Fruit fly (Drosophila melanogaster): ENCODE data around the gene Ddx56.

Ddx56 gene

DNA sequence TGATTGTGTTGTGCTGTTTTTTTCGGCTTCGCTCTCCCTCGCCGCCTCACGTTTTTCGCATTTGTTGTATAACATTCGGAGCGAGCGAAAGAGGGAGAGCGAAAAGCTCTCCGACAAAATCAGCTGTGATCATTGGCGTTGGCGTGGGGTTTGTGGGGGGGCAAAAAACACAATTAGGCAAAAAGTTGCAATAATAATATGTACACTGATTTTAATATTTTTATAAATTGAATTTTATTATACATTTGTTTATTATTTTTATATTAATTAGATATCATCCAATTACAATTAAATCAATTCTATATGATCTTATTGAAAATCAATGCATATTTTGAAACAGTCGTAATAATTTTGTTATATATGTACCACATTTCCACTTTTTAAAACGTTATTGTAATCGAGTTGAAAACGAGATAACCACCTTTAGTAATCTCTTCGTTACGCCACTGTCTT is 12.1 kb downstream of the Ddx56 start (continued):
- no peak for TF ChIP-seq ro (GFP tag; IDR thresholded peaks at IDR 0.05)
- TF ChIP-seq CG32767 (GFP tag; IDR thresholded peaks at IDR 0.05): no peak
- TF ChIP-seq CG11723 (GFP tag; optimal IDR thresholded peaks at IDR 0.05): no peak
- no peak for TF ChIP-seq Vsx1 (GFP tag; optimal IDR thresholded peaks at IDR 0.05)
- no peak for TF ChIP-seq CG8765 (GFP tag; IDR thresholded peaks at IDR 0.05)
- TF ChIP-seq gcm2 (GFP tag; optimal IDR thresholded peaks at IDR 0.05): no peak
- no peak for TF ChIP-seq CG2129 (GFP tag; IDR thresholded peaks at IDR 0.05; ENCODE audit: partially characterized antibody)
- peak; percentile 70 for TF ChIP-seq Med (GFP tag)
- TF ChIP-seq sima (GFP tag; optimal IDR thresholded peaks at IDR 0.05): no peak
- no peak for TF ChIP-seq ken (GFP tag; IDR thresholded peaks at IDR 0.05)
- no peak for TF ChIP-seq cas (GFP tag; IDR thresholded peaks at IDR 0.05)
- TF ChIP-seq ab (GFP tag; optimal IDR thresholded peaks at IDR 0.05): no peak
- no peak for TF ChIP-seq CG10543 (GFP tag; optimal IDR thresholded peaks at IDR 0.05)
- no peak for TF ChIP-seq CG13624 (GFP tag; optimal IDR thresholded peaks at IDR 0.05)
- peak; percentile 13 for TF ChIP-seq CG9817 (tag; optimal IDR thresholded peaks at IDR 0.05)
- TF ChIP-seq CG16815 (GFP tag; optimal IDR thresholded peaks at IDR 0.05): no peak
- TF ChIP-seq emc (GFP tag; optimal IDR thresholded peaks at IDR 0.05): no peak
- TF ChIP-seq D19B (GFP tag; optimal IDR thresholded peaks at IDR 0.05): no peak
- TF ChIP-seq CG11456 (GFP tag; IDR thresholded peaks at IDR 0.05): no peak
- TF ChIP-seq hth (optimal IDR thresholded peaks at IDR 0.05): no peak
- no peak for TF ChIP-seq Atf6 (GFP tag; IDR thresholded peaks at IDR 0.05)
- TF ChIP-seq CG2199 (GFP tag; IDR thresholded peaks at IDR 0.05): no peak
- TF ChIP-seq Hand (GFP tag; optimal IDR thresholded peaks at IDR 0.05): peak; percentile 52
- peak; percentile 59 for TF ChIP-seq Fer1 (GFP tag; optimal IDR thresholded peaks at IDR 0.05)
- no peak for TF ChIP-seq CG16779 (GFP tag; IDR thresholded peaks at IDR 0.05)
- no peak for TF ChIP-seq wdn (GFP tag; IDR thresholded peaks at IDR 0.05)
- TF ChIP-seq CG15696 (tag; optimal IDR thresholded peaks at IDR 0.05): no peak
- no peak for TF ChIP-seq CG18011 (GFP tag; optimal IDR thresholded peaks at IDR 0.05)
- peak; percentile 62 for TF ChIP-seq lab (GFP tag; optimal IDR thresholded peaks at IDR 0.05)
- TF ChIP-seq ham (GFP tag; IDR thresholded peaks at IDR 0.05): no peak
- no peak for TF ChIP-seq jing (GFP tag; optimal IDR thresholded peaks at IDR 0.05)
- no peak for TF ChIP-seq tll (GFP tag; optimal IDR thresholded peaks at IDR 0.05)
- TF ChIP-seq CG9215 (GFP tag; IDR thresholded peaks at IDR 0.05): 0 out of 2 replicates have a peak, but pooled peaks have one; percentile 25
- TF ChIP-seq abd-A (tag; optimal IDR thresholded peaks at IDR 0.05): no peak
- TF ChIP-seq CG5953 (GFP tag; IDR thresholded peaks at IDR 0.05): no peak
- peak; percentile 36; the same call in 1 of the 4 replicates for TF ChIP-seq Gug (GFP tag; IDR thresholded peaks at IDR 0.05)
- TF ChIP-seq caup (GFP tag; optimal IDR thresholded peaks at IDR 0.05; ENCODE audit: severe bottlenecking): peak; percentile 48
- TF ChIP-seq esg (GFP tag; conservative IDR thresholded peaks at IDR 0.05): no peak
- TF ChIP-seq CG14667 (GFP tag; IDR thresholded peaks at IDR 0.05): no peak
- TF ChIP-seq HLH4C (GFP tag; IDR thresholded peaks at IDR 0.05; ENCODE audit: partially characterized antibody): no peak
- TF ChIP-seq CG12659 (GFP tag; optimal IDR thresholded peaks at IDR 0.05): peak; percentile 51
- no peak for TF ChIP-seq CG42726 (GFP tag; IDR thresholded peaks at IDR 0.05; ENCODE audit: partially characterized antibody)
- TF ChIP-seq pita (GFP tag; optimal IDR thresholded peaks at IDR 0.05): no peak
- no peak for TF ChIP-seq her (GFP tag; optimal IDR thresholded peaks at IDR 0.05)
- TF ChIP-seq Dip3 (GFP tag; optimal IDR thresholded peaks at IDR 0.05): no peak
- no peak for TF ChIP-seq ase (GFP tag; IDR thresholded peaks at IDR 0.05)
- TF ChIP-seq CG9437 (GFP tag; optimal IDR thresholded peaks at IDR 0.05): peak; percentile 28
- peak; percentile 16; the same call in 1 of the 2 replicates for TF ChIP-seq CG10366 (GFP tag; IDR thresholded peaks at IDR 0.05)
- peak; percentile 39 for TF ChIP-seq CG9727 (GFP tag; optimal IDR thresholded peaks at IDR 0.05)
- TF ChIP-seq tin (GFP tag; optimal IDR thresholded peaks at IDR 0.05): no peak
- TF ChIP-seq Sry-β (GFP tag; optimal IDR thresholded peaks at IDR 0.05): no peak
